Worm (Caenorhabditis elegans) whole organism, L4/young adult: Measurements from ENCODE around the gene K09C8.7.

Source experiments
- W03F9.2 ChIP-seq: fragments of 150-350 bp; optimal IDR thresholded peaks from 2 replicates; lab custom pipeline; 2014; ENCODE audit warnings: missing biosample characterization, missing genetic modification characterization
- dao-5 ChIP-seq: sonication (generic microtip); optimal IDR thresholded peaks from 2 replicates; lab custom pipeline; 2016; ENCODE audit warnings: missing genotype, missing genetic modification characterization, moderate library complexity, missing compliant biosample characterization
- him-1 ChIP-seq: sonication (generic microtip); optimal IDR thresholded peaks from 2 replicates; lab custom pipeline; 2016; ENCODE audit warnings: missing genotype, missing genetic modification reagents, missing genetic modification characterization, missing compliant biosample characterization

Gene K09C8.7

DNA sequence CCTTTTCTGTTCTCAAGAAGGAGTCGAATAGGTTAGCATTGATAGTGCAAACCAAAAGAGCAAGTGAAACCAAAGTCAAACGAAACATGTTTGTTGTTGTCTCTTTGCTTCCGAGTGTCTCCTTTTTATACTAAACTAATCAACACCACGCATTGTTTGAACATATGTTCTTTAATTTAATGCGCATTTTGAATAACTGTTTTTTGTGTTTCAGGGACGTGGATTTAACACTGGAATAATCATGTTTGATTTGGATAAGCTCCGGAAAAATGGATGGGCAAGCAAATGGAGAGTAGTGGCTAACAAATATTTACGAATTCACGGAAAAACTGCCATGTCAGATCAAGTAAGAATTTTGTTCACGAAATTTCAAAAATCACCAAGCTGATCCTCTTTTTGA lies 16.5 kb upstream of the K09C8.7 start, which contains the start of gene K09C8.9:
Gene K09C8.9 (minus strand): TSS at position 101 of the 400 bp plus-strand sequence.
- TF ChIP-seq W03F9.2 = no peak
- no peak for TF ChIP-seq him-1 (tag; lab: Kevin White, UChicago)
- no peak for TF ChIP-seq dao-5 (tag; lab: Kevin White, UChicago)

- TF ChIP-seq him-1 (tag; lab: Kevin White, UChicago) = no peak
- TF ChIP-seq dao-5 (tag; lab: Kevin White, UChicago) = no peak
- no peak for TF ChIP-seq W03F9.2
Measured at ce11 chrX:10966251-10966650, 15.1 kb upstream of the K09C8.7 start, which contains the start of gene lge-1. Gene lge-1 (plus strand): TSS chrX:10966551.

DNA sequence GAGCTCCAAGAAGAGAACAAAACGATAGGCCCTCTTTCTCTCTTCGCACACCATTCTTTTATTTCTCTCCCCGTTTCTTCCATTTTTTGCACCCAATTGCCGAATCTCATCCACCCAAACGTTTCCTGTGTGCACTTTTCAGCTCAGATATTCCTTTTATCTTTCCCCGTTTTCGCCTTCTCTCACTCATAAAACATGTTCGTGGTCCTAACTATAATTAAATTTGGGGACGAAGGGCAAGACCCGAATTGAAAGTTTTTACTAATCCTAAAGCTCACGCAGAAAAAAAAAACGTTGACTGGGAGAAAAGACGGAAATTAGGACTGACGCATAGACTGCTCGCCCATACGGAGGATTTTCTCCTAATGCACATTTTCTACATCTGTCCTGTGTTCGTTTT lies 14.3 kb upstream of the K09C8.7 start:
- no peak for TF ChIP-seq W03F9.2
- TF ChIP-seq him-1 (tag; lab: Kevin White, UChicago) = no peak
- no peak for TF ChIP-seq dao-5 (tag; lab: Kevin White, UChicago)

ce11 chrX:10963453-10964046 lies 12.4 kb upstream of the K09C8.7 start, which contains the start of gene nas-10:
Gene nas-10 (minus strand): TSS chrX:10963503.
- TF ChIP-seq him-1 (tag; lab: Kevin White, UChicago) (peak; percentile 81), dao-5 (tag; lab: Kevin White, UChicago) (peak; percentile 72), W03F9.2 (no peak)

DNA sequence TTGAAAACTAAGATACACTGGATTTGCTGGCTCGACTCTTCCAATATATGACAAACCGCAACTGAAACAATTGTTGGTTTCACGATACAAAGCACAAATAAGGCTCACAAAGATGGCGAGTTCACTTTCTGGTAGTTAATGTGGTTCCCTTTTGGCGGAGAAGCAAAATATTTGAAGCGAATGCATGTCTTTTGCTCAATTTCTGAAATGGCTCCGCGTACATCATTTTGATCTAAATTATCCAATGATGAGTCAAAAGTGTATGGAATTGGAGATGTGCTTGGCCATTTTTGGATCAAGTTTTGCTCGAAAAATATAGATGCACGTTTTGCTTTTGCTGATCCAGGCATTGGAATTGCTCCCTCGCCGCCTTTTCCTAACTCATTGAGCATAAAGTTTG lies 10.5 kb upstream of the K09C8.7 start:
- no peak for TF ChIP-seq dao-5 (tag; lab: Kevin White, UChicago)
- TF ChIP-seq W03F9.2 = no peak
- no peak for TF ChIP-seq him-1 (tag; lab: Kevin White, UChicago)

- TF ChIP-seq W03F9.2 (no peak), dao-5 (tag; lab: Kevin White, UChicago) (no peak), him-1 (tag; lab: Kevin White, UChicago) (no peak)
Measured at ce11 chrX:10959136-10959535, 7.9 kb upstream of the K09C8.7 start, which contains the start of gene K09C8.2. Gene K09C8.2 (plus strand): TSS chrX:10959436.

ce11 chrX:10958427-10958826 lies 7.2 kb upstream of the K09C8.7 start, which contains the start of gene nlp-19:
Gene nlp-19 (plus strand): TSS chrX:10958727.
- TF ChIP-seq W03F9.2 (no peak), him-1 (tag; lab: Kevin White, UChicago) (no peak), dao-5 (tag; lab: Kevin White, UChicago) (no peak)

DNA sequence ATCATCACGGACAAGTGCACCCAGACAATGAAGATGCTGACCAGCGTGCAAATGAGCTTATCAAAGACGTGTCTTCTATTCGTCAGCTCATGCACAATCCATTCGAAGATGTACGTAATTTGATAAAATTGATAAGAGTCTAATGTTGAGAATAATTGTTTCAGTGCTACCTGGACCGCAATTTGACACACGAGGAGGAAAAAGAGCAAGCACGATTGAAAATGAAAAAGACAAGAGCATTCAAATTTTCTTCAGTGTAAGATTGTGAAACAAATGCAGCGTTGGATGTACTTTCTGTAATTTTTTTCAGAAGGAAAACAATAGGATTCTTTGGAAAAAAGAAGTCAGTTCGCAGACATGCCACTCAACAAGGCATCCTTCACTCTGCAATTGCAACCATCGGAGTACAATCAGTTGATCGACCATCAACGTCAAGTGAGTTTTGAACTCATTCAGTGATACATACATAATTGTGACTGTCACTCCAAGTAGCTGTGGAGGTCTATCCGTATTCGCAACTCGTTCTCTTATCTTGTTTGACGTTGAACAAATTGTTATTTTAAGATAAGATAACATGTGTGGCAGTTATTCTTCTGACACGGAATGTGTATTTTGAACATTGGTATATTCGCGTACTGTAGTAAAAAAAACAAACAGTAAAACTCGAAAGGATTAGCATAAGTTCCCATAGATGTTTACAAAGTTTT lies 5.9 kb upstream of the K09C8.7 start:
- TF ChIP-seq dao-5 (tag; lab: Kevin White, UChicago) (no peak), him-1 (tag; lab: Kevin White, UChicago) (no peak), W03F9.2 (no peak)

- no peak for TF ChIP-seq W03F9.2
- TF ChIP-seq him-1 (tag; lab: Kevin White, UChicago) = no peak
- TF ChIP-seq dao-5 (tag; lab: Kevin White, UChicago) = no peak
Measured at ce11 chrX:10953834-10954233, 2.6 kb upstream of the K09C8.7 start, which contains the start of gene pbo-4. Gene pbo-4 (plus strand): TSS chrX:10954134.

DNA sequence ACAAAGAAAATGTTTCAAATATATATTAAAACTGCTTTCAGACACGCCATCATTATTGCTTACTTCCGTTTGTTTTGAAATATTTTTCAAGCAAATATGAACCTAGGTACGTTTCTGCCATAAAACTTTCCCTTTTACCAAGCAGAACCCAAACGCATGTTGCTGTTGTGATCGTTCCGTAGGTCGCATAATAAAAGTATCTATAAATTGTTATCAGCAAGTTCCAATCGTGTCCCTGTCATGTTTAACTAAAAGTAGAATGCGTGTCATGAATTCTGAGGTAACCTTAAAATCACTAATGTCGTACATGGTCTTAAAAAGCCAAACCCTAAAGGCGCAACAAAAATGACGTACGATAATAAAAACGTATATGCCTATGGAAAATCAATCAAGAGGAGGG lies 729 bp upstream of the K09C8.7 start:
- TF ChIP-seq him-1 (tag; lab: Kevin White, UChicago) = no peak
- no peak for TF ChIP-seq dao-5 (tag; lab: Kevin White, UChicago)

DNA sequence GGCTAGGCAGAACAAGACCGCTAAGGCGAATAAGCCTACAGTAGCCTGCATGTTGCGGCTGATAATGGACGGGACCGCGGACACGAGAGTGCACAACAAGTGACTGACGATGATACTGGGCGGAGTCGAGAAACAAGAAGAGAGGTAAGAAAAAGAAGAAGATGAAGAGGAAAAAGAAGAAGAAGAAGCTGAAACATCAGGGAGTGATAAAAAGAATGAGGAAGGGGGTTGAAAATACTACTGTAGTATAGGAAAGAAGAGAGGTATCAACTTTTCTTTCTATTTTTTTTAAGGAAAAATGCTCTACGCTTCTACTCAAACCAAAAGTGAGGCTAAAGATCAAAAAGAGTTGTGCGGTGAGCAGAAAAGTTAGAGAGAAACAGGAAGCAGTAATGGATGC lies 2.3 kb downstream of the K09C8.7 start, which contains the start of gene T21B6.3:
Gene T21B6.3 (minus strand): TSS at position 101 of the 400 bp plus-strand sequence.
- TF ChIP-seq W03F9.2 = no peak
- TF ChIP-seq dao-5 (tag; lab: Kevin White, UChicago) = no peak
- TF ChIP-seq him-1 (tag; lab: Kevin White, UChicago) = no peak

ce11 chrX:10941255-10941654 lies 9.9 kb downstream of the K09C8.7 start, which contains the start of gene pho-7:
Gene pho-7 (minus strand): TSS chrX:10941355.
- TF ChIP-seq him-1 (tag; lab: Kevin White, UChicago) (no peak), W03F9.2 (no peak)

DNA sequence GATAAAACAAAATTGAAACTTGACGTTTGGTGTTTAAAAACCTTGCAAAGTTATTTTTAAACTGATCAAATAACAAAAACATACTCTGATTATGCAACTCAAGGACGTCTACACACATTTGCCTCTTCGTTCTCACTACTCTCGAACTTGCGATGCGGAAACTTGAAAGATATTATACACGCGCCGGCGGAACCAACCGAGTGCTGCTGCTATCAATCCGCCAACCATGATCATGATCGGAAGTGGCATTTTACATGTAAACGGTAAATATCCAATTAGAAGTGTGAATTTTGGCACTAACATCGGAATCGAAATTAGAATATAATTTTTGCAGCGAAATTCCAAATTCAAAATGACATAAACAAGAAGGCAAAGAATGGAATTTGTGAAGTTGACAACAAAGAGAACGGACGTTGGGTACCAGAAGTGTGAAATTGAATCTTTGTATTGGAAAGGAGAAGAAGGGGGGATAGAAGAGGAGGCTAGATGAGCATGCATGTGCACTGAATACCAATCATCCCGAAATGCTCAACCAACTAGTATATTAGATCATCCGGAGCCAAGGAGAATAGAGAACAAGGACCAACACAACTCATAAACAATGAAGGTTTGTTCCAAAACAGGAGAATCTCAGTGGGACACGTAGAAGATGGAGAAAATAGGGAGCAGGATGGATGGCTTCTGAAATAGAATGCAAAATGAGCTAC lies 17.7 kb downstream of the K09C8.7 start:
- no peak for TF ChIP-seq dao-5 (tag; lab: Kevin White, UChicago)
- no peak for TF ChIP-seq W03F9.2
- no peak for TF ChIP-seq him-1 (tag; lab: Kevin White, UChicago)

DNA sequence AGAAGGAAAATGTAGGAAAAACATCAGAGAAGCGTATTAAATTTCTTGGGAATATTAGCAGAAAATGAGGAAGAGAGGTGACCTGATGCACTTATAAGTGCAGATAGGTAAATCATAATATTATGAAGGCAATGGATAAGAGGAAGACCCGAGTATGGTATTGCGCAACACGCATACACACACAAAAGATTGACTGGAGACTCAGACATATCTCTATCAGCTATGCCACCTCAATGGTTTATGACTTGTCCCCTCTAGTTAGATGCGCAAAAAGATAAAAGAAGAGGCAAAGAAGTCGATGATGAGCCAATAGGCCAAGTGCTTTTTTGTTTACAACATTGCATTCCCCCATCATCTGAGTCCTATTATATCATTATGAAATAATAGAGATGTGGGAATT lies 19.1 kb downstream of the K09C8.7 start:
- no peak for TF ChIP-seq dao-5 (tag; lab: Kevin White, UChicago)
- TF ChIP-seq him-1 (tag; lab: Kevin White, UChicago) = no peak
- no peak for TF ChIP-seq W03F9.2
